In genomic region chrIV:6321667-6322066, ce11 we compare ENCODE assay signal across 3 worm cellular contexts.
A peak's percentile ranks its signal among the peaks of the same experiment; 100 is the strongest.
TF ChIP-seq lines count a peak whose summit lies in the region.

TSS of gene Y73B6BL.29 (plus strand) at chrIV:6321929.

TF ChIP-seq in whole organism, L1 larva, 84 proteins besides CTCF, POLR2A, EP300 and RAD21 (continued from another document and continues in another):
- TF ChIP-seq efl-1 (optimal IDR thresholded peaks at IDR 0.05; lab: Kevin White, UChicago) (peak; percentile 83 to 98), efl-1 (GFP tag; optimal IDR thresholded peaks at IDR 0.05 in 1 of 2; lab: Kevin White, UChicago) (peak; percentile 98 to 99), fkh-10 (GFP tag; optimal IDR thresholded peaks at IDR 0.05; lab: Kevin White, UChicago) (peak; percentile 51), egl-27 (tag; optimal IDR thresholded peaks at IDR 0.05; lab: Kevin White, UChicago) (no peak), hpl-2 (GFP tag; optimal IDR thresholded peaks at IDR 0.05; lab: Kevin White, UChicago) (no peak), irx-1 (tag; optimal IDR thresholded peaks at IDR 0.05; lab: Kevin White, UChicago) (peak; percentile 99), Y116A8C.19 (tag; optimal IDR thresholded peaks at IDR 0.05; lab: Kevin White, UChicago; ENCODE audit: borderline replicate concordance) (peak; percentile 97), C16A3.4 (tag; optimal IDR thresholded peaks at IDR 0.05; lab: Kevin White, UChicago) (peak; percentile 83), fos-1 (tag; optimal IDR thresholded peaks at IDR 0.05; lab: Kevin White, UChicago) (peak; percentile 88), nhr-76 (tag; optimal IDR thresholded peaks at IDR 0.05; lab: Kevin White, UChicago) (no peak), lin-15B (tag; optimal IDR thresholded peaks at IDR 0.05; lab: Kevin White, UChicago) (peak; percentile 78), lin-35 (GFP tag; optimal IDR thresholded peaks at IDR 0.05; lab: Kevin White, UChicago) (peak; percentile 99), fkh-4 (tag; optimal IDR thresholded peaks at IDR 0.05; lab: Kevin White, UChicago; ENCODE audit: borderline replicate concordance) (peak; percentile 99), lin-13 (GFP tag; optimal IDR thresholded peaks at IDR 0.05; lab: Kevin White, UChicago) (peak; percentile 89), swsn-7 (tag; optimal IDR thresholded peaks at IDR 0.05; lab: Kevin White, UChicago) (peak; percentile 95), pag-3 (tag; optimal IDR thresholded peaks at IDR 0.05; lab: Kevin White, UChicago; ENCODE audit: borderline replicate concordance, insufficient read depth) (no peak), lsy-2 (tag; optimal IDR thresholded peaks at IDR 0.05; lab: Kevin White, UChicago) (peak; percentile 96), tlp-1 (tag; optimal IDR thresholded peaks at IDR 0.05; lab: Kevin White, UChicago) (no peak), alr-1 (tag; optimal IDR thresholded peaks at IDR 0.05; lab: Kevin White, UChicago; ENCODE audit: borderline replicate concordance) (no peak), lir-3 (tag; optimal IDR thresholded peaks at IDR 0.05; lab: Kevin White, UChicago; ENCODE audit: poor library complexity) (peak; percentile 98), xbp-1 (tag; optimal IDR thresholded peaks at IDR 0.05; lab: Kevin White, UChicago) (peak; percentile 94), nhr-85 (tag; lab: Kevin White, UChicago) (peak; percentile 98), elt-3 (tag; optimal IDR thresholded peaks at IDR 0.05; lab: Kevin White, UChicago) (peak in 2 of 6 experiments; percentile 71 to 74), zag-1 (tag; optimal IDR thresholded peaks at IDR 0.05; lab: Kevin White, UChicago) (no peak), ceh-90 (tag; optimal IDR thresholded peaks at IDR 0.05; lab: Kevin White, UChicago) (peak; percentile 100), nhr-11 (tag; optimal IDR thresholded peaks at IDR 0.05; lab: Kevin White, UChicago) (peak; percentile 80), pax-3 (tag; optimal IDR thresholded peaks at IDR 0.05; lab: Kevin White, UChicago) (peak; percentile 98), lin-39 (tag; optimal IDR thresholded peaks at IDR 0.05; lab: Kevin White, UChicago) (peak; percentile 93), dpl-1 (GFP tag; optimal IDR thresholded peaks at IDR 0.05; lab: Kevin White, UChicago) (peak; percentile 96 to 98 (median 97)), aly-2 (tag; optimal IDR thresholded peaks at IDR 0.05; lab: Kevin White, UChicago) (peak; percentile 79), fkh-8 (tag; optimal IDR thresholded peaks at IDR 0.05; lab: Kevin White, UChicago) (peak; percentile 92), snpc-4 (tag; optimal IDR thresholded peaks at IDR 0.05; lab: Kevin White, UChicago) (peak; percentile 87), snu-23 (GFP tag; optimal IDR thresholded peaks at IDR 0.05; lab: Kevin White, UChicago) (peak; percentile 95), sup-37 (GFP tag; optimal IDR thresholded peaks at IDR 0.05; lab: Kevin White, UChicago) (peak; percentile 78), nhr-19 (GFP tag; conservative IDR thresholded peaks at IDR 0.05; lab: Robert Waterston, UW) (peak; percentile 94), nhr-84 (tag; optimal IDR thresholded peaks at IDR 0.05; lab: Kevin White, UChicago) (no peak), ceh-82 (tag; optimal IDR thresholded peaks at IDR 0.05; lab: Kevin White, UChicago) (peak; percentile 88), C34B4.2 (tag; optimal IDR thresholded peaks at IDR 0.05; lab: Kevin White, UChicago) (peak; percentile 72), hlh-4 (tag; optimal IDR thresholded peaks at IDR 0.05; lab: Kevin White, UChicago) (peak; percentile 79), mef-2 (tag; optimal IDR thresholded peaks at IDR 0.05; lab: Kevin White, UChicago) (peak; percentile 16), ceh-63 (GFP tag; optimal IDR thresholded peaks at IDR 0.05; lab: Kevin White, UChicago) (peak; percentile 75), pqm-1 (tag; optimal IDR thresholded peaks at IDR 0.05; lab: Kevin White, UChicago) (no peak), ztf-11 (tag; optimal IDR thresholded peaks at IDR 0.05; lab: Kevin White, UChicago) (peak in 1 of 2 experiments; percentile 98)

TF ChIP-seq in whole organism, L3 larva, 47 proteins besides CTCF, POLR2A, EP300 and RAD21 (continued from another document):
- TF ChIP-seq nhr-237 (tag; optimal IDR thresholded peaks at IDR 0.05; lab: Kevin White, UChicago) (no peak), nhr-28 (tag; optimal IDR thresholded peaks at IDR 0.05; lab: Kevin White, UChicago) (no peak), snpc-4 (tag; optimal IDR thresholded peaks at IDR 0.05; lab: Kevin White, UChicago) (peak; percentile 90), fkh-2 (tag; optimal IDR thresholded peaks at IDR 0.05; lab: Kevin White, UChicago) (no peak), elt-2 (tag; optimal IDR thresholded peaks at IDR 0.05; lab: Kevin White, UChicago) (peak; percentile 56), fos-1 (tag; optimal IDR thresholded peaks at IDR 0.05; lab: Kevin White, UChicago) (no peak), nhr-23 (tag; optimal IDR thresholded peaks at IDR 0.05; lab: Kevin White, UChicago) (peak; percentile 95), daf-12 (tag; optimal IDR thresholded peaks at IDR 0.05; lab: Kevin White, UChicago) (no peak), unc-62 (GFP tag; optimal IDR thresholded peaks at IDR 0.05; lab: Kevin White, UChicago) (no peak), ZK546.5 (tag; optimal IDR thresholded peaks at IDR 0.05; lab: Kevin White, UChicago) (peak; percentile 63), ceh-82 (tag; optimal IDR thresholded peaks at IDR 0.05; lab: Kevin White, UChicago) (peak; percentile 32), skn-1 (tag; optimal IDR thresholded peaks at IDR 0.05; lab: Kevin White, UChicago) (peak; percentile 85), eor-1 (tag; optimal IDR thresholded peaks at IDR 0.05; lab: Kevin White, UChicago) (peak in 1 of 2 experiments; percentile 55), R02D3.7 (tag; optimal IDR thresholded peaks at IDR 0.05; lab: Kevin White, UChicago) (peak; percentile 88), ama-1 (optimal IDR thresholded peaks at IDR 0.05; lab: Kevin White, UChicago) (no peak), elt-3 (tag; optimal IDR thresholded peaks at IDR 0.05; lab: Kevin White, UChicago) (no peak), mdl-1 (tag; optimal IDR thresholded peaks at IDR 0.05; lab: Kevin White, UChicago) (peak; percentile 12), pqm-1 (tag; optimal IDR thresholded peaks at IDR 0.05; lab: Kevin White, UChicago) (peak; percentile 15), lsy-12 (tag; optimal IDR thresholded peaks at IDR 0.05; lab: Kevin White, UChicago) (peak; percentile 84), nhr-76 (tag; optimal IDR thresholded peaks at IDR 0.05; lab: Kevin White, UChicago) (no peak), nfya-1 (tag; optimal IDR thresholded peaks at IDR 0.05; lab: Kevin White, UChicago; ENCODE audit: insufficient read depth) (peak; percentile 89), ceh-28 (tag; optimal IDR thresholded peaks at IDR 0.05; lab: Kevin White, UChicago) (peak; percentile 67), nhr-25 (tag; optimal IDR thresholded peaks at IDR 0.05; lab: Kevin White, UChicago) (peak; percentile 72), zag-1 (tag; optimal IDR thresholded peaks at IDR 0.05; lab: Kevin White, UChicago) (no peak), pha-4 (tag; optimal IDR thresholded peaks at IDR 0.05; lab: Kevin White, UChicago) (peak; percentile 93), lin-15B (tag; optimal IDR thresholded peaks at IDR 0.05; lab: Kevin White, UChicago) (peak; percentile 87), egl-27 (tag; optimal IDR thresholded peaks at IDR 0.05; lab: Kevin White, UChicago) (no peak)

TF ChIP-seq in whole organism, young adult, 124 proteins besides CTCF, POLR2A, EP300 and RAD21 (continued from another document and continues in another):
- TF ChIP-seq tbx-9 (tag; optimal IDR thresholded peaks at IDR 0.05; lab: Kevin White, UChicago; ENCODE audit: borderline replicate concordance) (no peak), lin-40 (tag; optimal IDR thresholded peaks at IDR 0.05; lab: Kevin White, UChicago) (peak; percentile 85), cebp-2 (GFP tag; IDR thresholded peaks at IDR 0.05; lab: Robert Waterston, UW) (no peak), mes-4 (tag; optimal IDR thresholded peaks at IDR 0.05; lab: Kevin White, UChicago) (no peak), C06A6.2 (GFP tag; conservative IDR thresholded peaks at IDR 0.05; lab: Robert Waterston, UW) (no peak), repo-1 (tag; optimal IDR thresholded peaks at IDR 0.05; lab: Kevin White, UChicago) (peak; percentile 35), sea-2 (GFP tag; IDR thresholded peaks at IDR 0.05; lab: Robert Waterston, UW) (0 out of 2 replicates have a peak, but pooled peaks have one; percentile 58), dpl-1 (GFP tag; optimal IDR thresholded peaks at IDR 0.05; lab: Kevin White, UChicago) (peak; percentile 80), rcor-1 (GFP tag; IDR thresholded peaks at IDR 0.05; lab: Robert Waterston, UW) (peak; percentile 83), madf-6 (GFP tag; IDR thresholded peaks at IDR 0.05; lab: Robert Waterston, UW) (peak; percentile 69), F57C9.4 (tag; optimal IDR thresholded peaks at IDR 0.05; lab: Kevin White, UChicago) (no peak), ceh-91 (GFP tag; IDR thresholded peaks at IDR 0.05; lab: Robert Waterston, UW) (peak; percentile 64; the same call in 1 of the 2 replicates), madf-8 (GFP tag; conservative IDR thresholded peaks at IDR 0.05; lab: Robert Waterston, UW) (peak; percentile 55; the same call in 1 of the 2 replicates), hmg-1.2 (GFP tag; IDR thresholded peaks at IDR 0.05; lab: Robert Waterston, UW) (peak; percentile 92), lsy-27 (tag; optimal IDR thresholded peaks at IDR 0.05; lab: Kevin White, UChicago; ENCODE audit: borderline replicate concordance, insufficient read depth) (no peak), fkh-3 (tag; optimal IDR thresholded peaks at IDR 0.05; lab: Kevin White, UChicago) (no peak), B0035.1 (tag; optimal IDR thresholded peaks at IDR 0.05; lab: Kevin White, UChicago) (peak; percentile 78), nhr-90 (tag; optimal IDR thresholded peaks at IDR 0.05; lab: Kevin White, UChicago) (no peak), unc-62 (GFP tag; optimal IDR thresholded peaks at IDR 0.05; lab: Kevin White, UChicago) (no peak), egl-18 (GFP tag; IDR thresholded peaks at IDR 0.05; lab: Robert Waterston, UW) (no peak), nfyb-1 (GFP tag; IDR thresholded peaks at IDR 0.05; lab: Robert Waterston, UW) (peak; percentile 63), dpff-1 (tag; optimal IDR thresholded peaks at IDR 0.05; lab: Kevin White, UChicago) (no peak), let-526 (GFP tag; IDR thresholded peaks at IDR 0.05; lab: Robert Waterston, UW) (no peak), snpc-4 (GFP tag; optimal IDR thresholded peaks at IDR 0.05; lab: Kevin White, UChicago) (peak; percentile 74), snpc-4 (tag; optimal IDR thresholded peaks at IDR 0.05; lab: Kevin White, UChicago) (peak; percentile 54 to 87 (median 78)), F52B5.7 (tag; optimal IDR thresholded peaks at IDR 0.05; lab: Kevin White, UChicago) (peak; percentile 61), ztf-18 (tag; optimal IDR thresholded peaks at IDR 0.05; lab: Kevin White, UChicago) (peak; percentile 49), B0019.2 (GFP tag; conservative IDR thresholded peaks at IDR 0.05; lab: Robert Waterston, UW) (0 out of 2 replicates have a peak, but pooled peaks have one; percentile 26), ZK185.1 (tag; optimal IDR thresholded peaks at IDR 0.05; lab: Kevin White, UChicago; ENCODE audit: poor library complexity, severe bottlenecking) (peak; percentile 97), Y53F4B.3 (GFP tag; IDR thresholded peaks at IDR 0.05; lab: Robert Waterston, UW) (no peak), nhr-80 (tag; optimal IDR thresholded peaks at IDR 0.05; lab: Kevin White, UChicago) (no peak), F55B11.4 (tag; optimal IDR thresholded peaks at IDR 0.05; lab: Kevin White, UChicago; ENCODE audit: borderline replicate concordance, insufficient read depth) (no peak), cebp-1 (GFP tag; IDR thresholded peaks at IDR 0.05; lab: Robert Waterston, UW) (peak; percentile 46), cebp-1 (tag; optimal IDR thresholded peaks at IDR 0.05; lab: Kevin White, UChicago) (peak; percentile 84), xnd-1 (tag; optimal IDR thresholded peaks at IDR 0.05; lab: Kevin White, UChicago) (no peak), hlh-12 (tag; optimal IDR thresholded peaks at IDR 0.05; lab: Kevin White, UChicago) (no peak), snpc-3.4 (tag; optimal IDR thresholded peaks at IDR 0.05; lab: Kevin White, UChicago) (peak; percentile 5), F22D6.2 (tag; optimal IDR thresholded peaks at IDR 0.05; lab: Kevin White, UChicago) (peak; percentile 40), K11D2.4 (GFP tag; IDR thresholded peaks at IDR 0.05; lab: Robert Waterston, UW) (peak; percentile 55; the same call in 1 of the 2 replicates), attf-6 (GFP tag; IDR thresholded peaks at IDR 0.05; lab: Robert Waterston, UW) (peak; percentile 65), B0261.1 (tag; optimal IDR thresholded peaks at IDR 0.05; lab: Kevin White, UChicago) (peak; percentile 12), attf-5 (GFP tag; optimal IDR thresholded peaks at IDR 0.05; lab: Kevin White, UChicago) (peak; percentile 39), sptf-2 (GFP tag; optimal IDR thresholded peaks at IDR 0.05; lab: Kevin White, UChicago) (no peak), efl-1 (GFP tag; optimal IDR thresholded peaks at IDR 0.05; lab: Kevin White, UChicago) (peak; percentile 74), ztf-6 (GFP tag; IDR thresholded peaks at IDR 0.05; lab: Robert Waterston, UW) (0 out of 2 replicates have a peak, but pooled peaks have one; percentile 14), ets-4 (GFP tag; optimal IDR thresholded peaks at IDR 0.05; lab: Kevin White, UChicago) (no peak), F23B12.7 (tag; optimal IDR thresholded peaks at IDR 0.05; lab: Kevin White, UChicago; ENCODE audit: insufficient read depth) (peak; percentile 24), nfya-1 (tag; optimal IDR thresholded peaks at IDR 0.05; lab: Kevin White, UChicago; ENCODE audit: borderline replicate concordance, insufficient read depth) (no peak), mxl-1 (tag; optimal IDR thresholded peaks at IDR 0.05; lab: Kevin White, UChicago) (no peak), zfh-2 (GFP tag; conservative IDR thresholded peaks at IDR 0.05; lab: Robert Waterston, UW) (no peak), pha-4 (tag; optimal IDR thresholded peaks at IDR 0.05; lab: Kevin White, UChicago) (no peak), F49E8.2 (tag; optimal IDR thresholded peaks at IDR 0.05; lab: Kevin White, UChicago; ENCODE audit: insufficient read depth) (no peak), let-607 (tag; optimal IDR thresholded peaks at IDR 0.05; lab: Kevin White, UChicago) (peak; percentile 23 to 80), lag-1 (GFP tag; IDR thresholded peaks at IDR 0.05; lab: Robert Waterston, UW) (no peak), ama-1 (optimal IDR thresholded peaks at IDR 0.05; lab: Kevin White, UChicago) (no peak), ama-1 (GFP tag; optimal IDR thresholded peaks at IDR 0.05; lab: Kevin White, UChicago) (peak in 1 of 2 experiments; percentile 69), hrde-1 (tag; optimal IDR thresholded peaks at IDR 0.05; lab: Kevin White, UChicago; ENCODE audit: borderline replicate concordance) (no peak), aptf-3 (GFP tag; IDR thresholded peaks at IDR 0.05; lab: Robert Waterston, UW) (no peak), rpc-1 (optimal IDR thresholded peaks at IDR 0.05; lab: Kevin White, UChicago) (no peak), rpc-1 (tag; optimal IDR thresholded peaks at IDR 0.05; lab: Kevin White, UChicago) (no peak), T07F8.4 (tag; optimal IDR thresholded peaks at IDR 0.05; lab: Kevin White, UChicago) (no peak), nfya-2 (GFP tag; IDR thresholded peaks at IDR 0.05; lab: Robert Waterston, UW) (no peak), him-1 (tag; optimal IDR thresholded peaks at IDR 0.05; lab: Kevin White, UChicago) (peak; percentile 45), Y79H2A.3 (GFP tag; conservative IDR thresholded peaks at IDR 0.05; lab: Robert Waterston, UW) (no peak), lsl-1 (GFP tag; optimal IDR thresholded peaks at IDR 0.05; lab: Kevin White, UChicago) (peak; percentile 55), lin-54 (GFP tag; optimal IDR thresholded peaks at IDR 0.05; lab: Kevin White, UChicago) (peak; percentile 94), nhr-179 (tag; optimal IDR thresholded peaks at IDR 0.05; lab: Kevin White, UChicago) (no peak), snpc-1.3 (tag; optimal IDR thresholded peaks at IDR 0.05; lab: Kevin White, UChicago; ENCODE audit: insufficient read depth) (peak; percentile 66), akir-1 (GFP tag; optimal IDR thresholded peaks at IDR 0.05; lab: Kevin White, UChicago) (peak; percentile 80)
